Fruit fly (Drosophila melanogaster): ENCODE results near the gene Gba1b.

Gba1b gene

dm6 chr3R:23678349-23679193, 26.0 kb upstream of the Gba1b start, which contains the start of gene GILT2 (continued):
- TF ChIP-seq CG12942 (GFP tag; optimal IDR thresholded peaks at IDR 0.05) (peak; percentile 85), CG3847 (GFP tag; IDR thresholded peaks at IDR 0.05) (peak; percentile 92), CG4730 (GFP tag; IDR thresholded peaks at IDR 0.05) (peak; percentile 88), kay (GFP tag; optimal IDR thresholded peaks at IDR 0.05) (peak; percentile 76), CG32532 (GFP tag; IDR thresholded peaks at IDR 0.05) (peak; percentile 89), Adf1 (GFP tag; IDR thresholded peaks at IDR 0.05) (peak; percentile 76), eyg (GFP tag; optimal IDR thresholded peaks at IDR 0.05) (peak; percentile 29), CG2875 (GFP tag; optimal IDR thresholded peaks at IDR 0.05) (peak; percentile 82), CG3163 (GFP tag; optimal IDR thresholded peaks at IDR 0.05) (no peak), kah (GFP tag; optimal IDR thresholded peaks at IDR 0.05) (peak; percentile 88), CG32772 (GFP tag; IDR thresholded peaks at IDR 0.05) (peak; percentile 90), Bgb (GFP tag; IDR thresholded peaks at IDR 0.05; ENCODE audit: partially characterized antibody) (no peak), Oaz (GFP tag; IDR thresholded peaks at IDR 0.05) (peak; percentile 82), H2.0 (GFP tag; IDR thresholded peaks at IDR 0.05) (peak; percentile 87), CG4854 (GFP tag; optimal IDR thresholded peaks at IDR 0.05) (peak; percentile 77), CG11456 (GFP tag; IDR thresholded peaks at IDR 0.05) (peak; percentile 85), YL-1 (GFP tag; optimal IDR thresholded peaks at IDR 0.05) (peak; percentile 74), ham (GFP tag; IDR thresholded peaks at IDR 0.05) (0 out of 2 replicates have a peak, but pooled peaks have one; percentile 28), NK7.1 (GFP tag; optimal IDR thresholded peaks at IDR 0.05) (peak; percentile 18), pros (GFP tag; optimal IDR thresholded peaks at IDR 0.05) (peak; percentile 21), CG10274 (GFP tag; optimal IDR thresholded peaks at IDR 0.05) (peak; percentile 67), scrt (GFP tag; optimal IDR thresholded peaks at IDR 0.05) (peak; percentile 82), vnd (GFP tag; IDR thresholded peaks at IDR 0.05; ENCODE audit: partially characterized antibody) (no peak), Dad (GFP tag; optimal IDR thresholded peaks at IDR 0.05) (peak; percentile 61), sqz (GFP tag; optimal IDR thresholded peaks at IDR 0.05) (peak; percentile 88), lbe (GFP tag; optimal IDR thresholded peaks at IDR 0.05) (peak; percentile 89), tap (tag; optimal IDR thresholded peaks at IDR 0.05) (peak; percentile 87), phol (tag; optimal IDR thresholded peaks at IDR 0.05) (peak; percentile 93), HLH4C (GFP tag; IDR thresholded peaks at IDR 0.05; ENCODE audit: partially characterized antibody) (no peak), Sox102F (GFP tag; optimal IDR thresholded peaks at IDR 0.05) (peak; percentile 95), ab (GFP tag; optimal IDR thresholded peaks at IDR 0.05) (peak; percentile 10), Dref (GFP tag; IDR thresholded peaks at IDR 0.05) (no peak), B-H1 (GFP tag; IDR thresholded peaks at IDR 0.05) (peak; percentile 78), MTF-1 (GFP tag; optimal IDR thresholded peaks at IDR 0.05; ENCODE audit: borderline replicate concordance) (peak; percentile 76), Xrp1 (GFP tag; IDR thresholded peaks at IDR 0.05) (peak; percentile 97), CG12659 (GFP tag; optimal IDR thresholded peaks at IDR 0.05) (peak; percentile 94), Med (GFP tag) (peak; percentile 90), ranshi (GFP tag; IDR thresholded peaks at IDR 0.05) (peak; percentile 94), CG7839 (tag; optimal IDR thresholded peaks at IDR 0.05) (peak; percentile 95), sob (GFP tag; IDR thresholded peaks at IDR 0.05) (peak; percentile 91), CG33557 (GFP tag; optimal IDR thresholded peaks at IDR 0.05) (peak; percentile 88), TFAM (GFP tag; optimal IDR thresholded peaks at IDR 0.05) (peak; percentile 34), CG10366 (GFP tag; IDR thresholded peaks at IDR 0.05) (peak; percentile 88), CG1647 (GFP tag; optimal IDR thresholded peaks at IDR 0.05) (peak; percentile 9), Hmr (GFP tag; optimal IDR thresholded peaks at IDR 0.05) (peak; percentile 87), CG14965 (GFP tag; optimal IDR thresholded peaks at IDR 0.05; ENCODE audit: borderline replicate concordance) (no peak), mam (GFP tag; optimal IDR thresholded peaks at IDR 0.05) (peak; percentile 75), CG10321 (GFP tag; IDR thresholded peaks at IDR 0.05) (peak; percentile 62; the same call in 1 of the 2 replicates)
